Fruit fly (Drosophila melanogaster): ENCODE data around the gene CG32069.
A peak's percentile ranks its signal among the peaks of the same experiment; 100 is the strongest.

DNA sequence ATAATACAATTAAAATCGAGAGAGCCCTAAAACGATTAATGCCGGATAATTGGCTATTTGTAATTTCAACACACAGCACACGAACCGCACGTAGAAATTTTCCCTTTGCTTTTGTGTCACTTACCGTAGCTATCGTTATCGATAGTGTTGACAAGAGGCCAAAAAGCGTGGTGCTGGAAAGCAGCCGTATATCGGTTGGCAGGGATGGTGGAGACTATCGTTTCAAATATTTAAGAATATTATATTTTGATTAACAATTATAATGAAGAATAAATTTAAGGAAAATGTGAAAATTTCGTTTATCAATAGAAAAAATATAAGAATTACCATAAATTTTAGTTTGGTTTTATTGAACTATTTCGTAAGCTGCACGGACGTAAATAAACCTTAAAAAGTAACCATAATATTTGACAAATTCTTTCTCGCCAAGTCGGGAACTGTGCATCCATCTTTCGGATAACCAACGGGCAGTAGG is 30.7 kb upstream of the CG32069 start, which contains the start of gene JIL-1:
- TF ChIP-seq Sox102F (GFP tag; optimal IDR thresholded peaks at IDR 0.05): peak; percentile 62
- no peak for TF ChIP-seq fd85E (GFP tag; optimal IDR thresholded peaks at IDR 0.05)
- TF ChIP-seq CG6808 (GFP tag; optimal IDR thresholded peaks at IDR 0.05): no peak
- TF ChIP-seq Ets96B (tag; optimal IDR thresholded peaks at IDR 0.05): peak; percentile 1
- TF ChIP-seq CG10631 (GFP tag; optimal IDR thresholded peaks at IDR 0.05): peak; percentile 53
- no peak for TF ChIP-seq dac (GFP tag; optimal IDR thresholded peaks at IDR 0.05)
- TF ChIP-seq Eip75B (GFP tag; optimal IDR thresholded peaks at IDR 0.05): peak; percentile 41
- peak; percentile 56 for TF ChIP-seq CG31627 (GFP tag; optimal IDR thresholded peaks at IDR 0.05)
- TF ChIP-seq Lpt (GFP tag; optimal IDR thresholded peaks at IDR 0.05): no peak
- TF ChIP-seq ss (GFP tag; optimal IDR thresholded peaks at IDR 0.05): peak in 1 of 2 experiments; percentile 26
- peak; percentile 25 for TF ChIP-seq CG10669 (GFP tag; optimal IDR thresholded peaks at IDR 0.05)
- peak; percentile 32 for TF ChIP-seq CG11902 (GFP tag; optimal IDR thresholded peaks at IDR 0.05)
- TF ChIP-seq CG15336 (GFP tag; IDR thresholded peaks at IDR 0.05): peak; percentile 45; the same call in 1 of the 2 replicates

All from whole organism, prepupa.